Fruit fly (Drosophila melanogaster): ENCODE measurements around the gene Rpt2.

The Rpt2 gene

dm6 chr3R:23888273-23889220 lies 42.8 kb downstream of the Rpt2 start (continued):
- TF ChIP-seq wor (GFP tag; IDR thresholded peaks at IDR 0.05) (no peak), aop (GFP tag; IDR thresholded peaks at IDR 0.05) (0 out of 2 replicates have a peak, but pooled peaks have one; percentile 30)

dm6 chr3R:23887572-23887971 lies 43.8 kb downstream of the Rpt2 start:
- peak; percentile 5; the same call in 1 of the 2 replicates for TF ChIP-seq Drgx (GFP tag; IDR thresholded peaks at IDR 0.05)
- TF ChIP-seq Rfx (GFP tag; IDR thresholded peaks at IDR 0.05), result peak; percentile 41; the same call in 1 of the 2 replicates
- no peak for TF ChIP-seq aop (GFP tag; IDR thresholded peaks at IDR 0.05)
- no peak for TF ChIP-seq CG1603 (tag; optimal IDR thresholded peaks at IDR 0.05)
- peak; percentile 16; the same call in 1 of the 2 replicates for TF ChIP-seq stc (GFP tag; IDR thresholded peaks at IDR 0.05)
- TF ChIP-seq lmd (GFP tag; IDR thresholded peaks at IDR 0.05), result peak; percentile 28; the same call in 1 of the 2 replicates
- no peak for TF ChIP-seq Sry-β (GFP tag; optimal IDR thresholded peaks at IDR 0.05)
- peak; percentile 30; the same call in 1 of the 3 replicates for TF ChIP-seq ci (GFP tag; IDR thresholded peaks at IDR 0.05)
- 0 out of 3 replicates have a peak, but pooled peaks have one; percentile 20 for TF ChIP-seq CG11695 (GFP tag; IDR thresholded peaks at IDR 0.05)
- peak; percentile 33; the same call in 1 of the 2 replicates for TF ChIP-seq slbo (GFP tag; IDR thresholded peaks at IDR 0.05)
- no peak for TF ChIP-seq prd (optimal IDR thresholded peaks at IDR 0.05)
- peak; percentile 47; the same call in 1 of the 3 replicates for TF ChIP-seq prd (GFP tag; IDR thresholded peaks at IDR 0.05)
- peak; percentile 29; the same call in 1 of the 3 replicates for TF ChIP-seq zfh1 (GFP tag; IDR thresholded peaks at IDR 0.05)
- 0 out of 2 replicates have a peak, but pooled peaks have one; percentile 5 for TF ChIP-seq cas (GFP tag; IDR thresholded peaks at IDR 0.05)
- TF ChIP-seq gem (tag; optimal IDR thresholded peaks at IDR 0.05), result peak; percentile 4
- no peak for TF ChIP-seq so (GFP tag; IDR thresholded peaks at IDR 0.05)
- 0 out of 3 replicates have a peak, but pooled peaks have one; percentile 4 for TF ChIP-seq dysf (GFP tag; IDR thresholded peaks at IDR 0.05)
- peak; percentile 5; the same call in 1 of the 2 replicates for TF ChIP-seq sisA (GFP tag; IDR thresholded peaks at IDR 0.05)
- no peak for TF ChIP-seq Hr78 (GFP tag; optimal IDR thresholded peaks at IDR 0.05)
- no peak for TF ChIP-seq Vsx1 (GFP tag; optimal IDR thresholded peaks at IDR 0.05)
- no peak for TF ChIP-seq CG33213 (GFP tag; optimal IDR thresholded peaks at IDR 0.05)
- TF ChIP-seq Ets65A (GFP tag), result peak; percentile 65
- TF ChIP-seq Xrp1 (GFP tag; IDR thresholded peaks at IDR 0.05), result peak; percentile 64; the same call in 1 of the 2 replicates
- peak; percentile 1 for TF ChIP-seq Fer3 (tag; optimal IDR thresholded peaks at IDR 0.05)
- TF ChIP-seq CG11560 (tag; IDR thresholded peaks at IDR 0.05), result no peak
- no peak for TF ChIP-seq gsb-n (tag; optimal IDR thresholded peaks at IDR 0.05)
- TF ChIP-seq Rx (GFP tag; IDR thresholded peaks at IDR 0.05), result 0 out of 2 replicates have a peak, but pooled peaks have one; percentile 39
- peak; percentile 27; the same call in 1 of the 2 replicates for TF ChIP-seq CG14441 (GFP tag; IDR thresholded peaks at IDR 0.05)

- TF ChIP-seq twi (tag; optimal IDR thresholded peaks at IDR 0.05), result peak; percentile 86
- peak; percentile 91 for TF ChIP-seq grau (tag; optimal IDR thresholded peaks at IDR 0.05)
- TF ChIP-seq Ptx1 (GFP tag; IDR thresholded peaks at IDR 0.05), result peak; percentile 93
- no peak for TF ChIP-seq eyg (GFP tag; optimal IDR thresholded peaks at IDR 0.05)
- peak; percentile 95 for TF ChIP-seq croc (GFP tag; conservative IDR thresholded peaks at IDR 0.05)
- no peak for TF ChIP-seq CG3995 (GFP tag; optimal IDR thresholded peaks at IDR 0.05)
- peak; percentile 89 for TF ChIP-seq Max (GFP tag; optimal IDR thresholded peaks at IDR 0.05)
- peak; percentile 91 for TF ChIP-seq sob (GFP tag; IDR thresholded peaks at IDR 0.05)
- peak; percentile 68 for TF ChIP-seq CG12071 (GFP tag; optimal IDR thresholded peaks at IDR 0.05)
- peak; percentile 97 for TF ChIP-seq fd96Cb (tag; optimal IDR thresholded peaks at IDR 0.05)
- TF ChIP-seq h (optimal IDR thresholded peaks at IDR 0.05), result no peak
- TF ChIP-seq sug (tag; optimal IDR thresholded peaks at IDR 0.05), result peak; percentile 22
- TF ChIP-seq crol (GFP tag; IDR thresholded peaks at IDR 0.05), result peak; percentile 54
- TF ChIP-seq dati (GFP tag; IDR thresholded peaks at IDR 0.05), result peak; percentile 63
- peak; percentile 95 for TF ChIP-seq tap (tag; optimal IDR thresholded peaks at IDR 0.05)
- TF ChIP-seq tio (GFP tag; optimal IDR thresholded peaks at IDR 0.05), result peak; percentile 86
- peak; percentile 95 for TF ChIP-seq H15 (GFP tag; IDR thresholded peaks at IDR 0.05)
- peak; percentile 89 for TF ChIP-seq CG4730 (GFP tag; IDR thresholded peaks at IDR 0.05)
- TF ChIP-seq CG7372 (GFP tag; IDR thresholded peaks at IDR 0.05), result peak; percentile 87
- TF ChIP-seq sim (GFP tag; IDR thresholded peaks at IDR 0.05), result peak; percentile 89
Measured at dm6 chr3R:23887096-23887421, 44.3 kb downstream of the Rpt2 start.

Measured in whole organism, embryonic.